Worm (Caenorhabditis elegans) whole organism, mixed stage, embryonic: ENCODE results near the gene T20B3.14.
A peak's percentile ranks its signal among the peaks of the same experiment; 100 is the strongest.

Source experiments
- M03D4.4 ChIP-seq: sonication (generic microtip); optimal IDR thresholded peaks from 2 replicates; lab custom pipeline; 2017; ENCODE audit warnings: mild to moderate bottlenecking, missing genetic modification characterization, missing compliant biosample characterization
- bed-3 ChIP-seq: fragments of 200-800 bp; sonication (Bioruptor generic); optimal IDR thresholded peaks from 3 replicates; lab custom pipeline; 2018; ENCODE audit warnings: mild to moderate bottlenecking, missing genetic modification characterization, moderate library complexity, missing compliant biosample characterization
- blmp-1 ChIP-seq: fragments of 150-350 bp; optimal IDR thresholded peaks from 2 replicates; lab custom pipeline; 2014; ENCODE audit warnings: missing biosample characterization, missing genetic modification characterization
- ceh-39 ChIP-seq: fragments of 150-350 bp; optimal IDR thresholded peaks from 2 replicates; lab custom pipeline; 2014; ENCODE audit warnings: missing biosample characterization, missing genetic modification characterization
- ceh-43 ChIP-seq: fragments of 200-800 bp; sonication (Bioruptor generic); optimal IDR thresholded peaks from 2 replicates; lab custom pipeline; 2018; ENCODE audit warnings: mild to moderate bottlenecking, missing genetic modification characterization, moderate library complexity, missing compliant biosample characterization
- ceh-83 ChIP-seq: fragments of 200-800 bp; sonication (Bioruptor generic); optimal IDR thresholded peaks from 2 replicates; lab custom pipeline; 2018; ENCODE audit warnings: mild to moderate bottlenecking, missing genetic modification characterization, missing compliant biosample characterization
- ces-1 ChIP-seq: fragments of 150-350 bp; optimal IDR thresholded peaks from 2 replicates; lab custom pipeline; 2014; ENCODE audit warnings: missing biosample characterization, missing genetic modification reagents, missing genetic modification characterization
- drap-1 ChIP-seq: fragments of 200-800 bp; sonication (Bioruptor generic); optimal IDR thresholded peaks from 3 replicates; lab custom pipeline; 2018; ENCODE audit warnings: mild to moderate bottlenecking, missing genetic modification characterization, missing compliant biosample characterization
- elt-1 ChIP-seq: sonication (generic microtip); optimal IDR thresholded peaks from 2 replicates; lab custom pipeline; 2017; ENCODE audit warnings: missing genetic modification characterization, mild to moderate bottlenecking, missing compliant biosample characterization, antibody characterized with exemption, moderate library complexity, borderline replicate concordance; ENCODE audit not compliant: insufficient read depth
- elt-3 ChIP-seq: fragments of 150-350 bp; optimal IDR thresholded peaks from 2 replicates; lab custom pipeline; 2014; ENCODE audit warnings: missing biosample characterization, missing genetic modification characterization
- flh-1 ChIP-seq: fragments of 200-800 bp; sonication (Bioruptor generic); optimal IDR thresholded peaks from 2 replicates; lab custom pipeline; 2018; ENCODE audit warnings: mild to moderate bottlenecking, missing genetic modification characterization, moderate library complexity, missing compliant biosample characterization
- ham-2 ChIP-seq: fragments of 200-800 bp; sonication (Bioruptor generic); optimal IDR thresholded peaks from 2 replicates; lab custom pipeline; 2018; ENCODE audit warnings: mild to moderate bottlenecking, missing genetic modification characterization, missing compliant biosample characterization
- hlh-1 ChIP-seq: fragments of 150-350 bp; optimal IDR thresholded peaks from 2 replicates; lab custom pipeline; 2014; ENCODE audit warnings: missing biosample characterization, missing genetic modification reagents, missing genetic modification characterization
- lin-13 ChIP-seq: fragments of 150-350 bp; optimal IDR thresholded peaks from 2 replicates; lab custom pipeline; 2014; ENCODE audit warnings: missing biosample characterization, missing genetic modification characterization
- lin-32 ChIP-seq: fragments of 200-800 bp; sonication (Bioruptor generic); optimal IDR thresholded peaks from 2 replicates; lab custom pipeline; 2018; ENCODE audit warnings: mild to moderate bottlenecking, missing genetic modification characterization, missing compliant biosample characterization
- lsy-2 ChIP-seq: fragments of 150-350 bp; optimal IDR thresholded peaks from 2 replicates; lab custom pipeline; 2014; ENCODE audit warnings: missing biosample characterization, missing genetic modification characterization
- mab-5 ChIP-seq: fragments of 150-350 bp; optimal IDR thresholded peaks from 2 replicates; lab custom pipeline; 2014; ENCODE audit warnings: missing biosample characterization, missing genetic modification characterization
- mep-1 ChIP-seq: fragments of 150-350 bp; optimal IDR thresholded peaks from 2 replicates; lab custom pipeline; 2017; ENCODE audit warnings: missing biosample characterization, missing genetic modification reagents, missing genetic modification characterization, inconsistent platforms
- mls-2 ChIP-seq: sonication (generic microtip); optimal IDR thresholded peaks from 2 replicates; lab custom pipeline; 2016; ENCODE audit warnings: mild to moderate bottlenecking, missing genetic modification characterization, moderate library complexity, missing compliant biosample characterization
- nhr-12 ChIP-seq: fragments of 150-350 bp; optimal IDR thresholded peaks from 2 replicates; lab custom pipeline; 2014; ENCODE audit warnings: missing biosample characterization, missing genetic modification characterization
- nhr-2 ChIP-seq: fragments of 150-350 bp; optimal IDR thresholded peaks from 2 replicates; lab custom pipeline; 2014; ENCODE audit warnings: missing biosample characterization, missing genetic modification characterization
- nhr-28 ChIP-seq: fragments of 150-350 bp; optimal IDR thresholded peaks from 2 replicates; lab custom pipeline; 2014; ENCODE audit warnings: missing biosample characterization, missing genetic modification characterization
- nhr-76 ChIP-seq: sonication (generic microtip); optimal IDR thresholded peaks from 2 replicates; lab custom pipeline; 2017; ENCODE audit warnings: missing biosample characterization, missing genetic modification characterization
- pha-4 ChIP-seq: fragments of 150-350 bp; optimal IDR thresholded peaks from 2 replicates; lab custom pipeline; 2018; ENCODE audit warnings: missing biosample characterization, missing genetic modification reagents, missing genetic modification characterization
- snpc-4 ChIP-seq: fragments of 150-350 bp; optimal IDR thresholded peaks from 2 replicates; lab custom pipeline; 2014; ENCODE audit warnings: missing biosample characterization, missing genetic modification characterization
- tbx-8 ChIP-seq: fragments of 200-800 bp; sonication (Bioruptor generic); optimal IDR thresholded peaks from 2 replicates; lab custom pipeline; 2018; ENCODE audit warnings: mild to moderate bottlenecking, missing genetic modification characterization, moderate library complexity, missing compliant biosample characterization
- unc-120 ChIP-seq: sonication (generic microtip); optimal IDR thresholded peaks from 2 replicates; lab custom pipeline; 2017; ENCODE audit warnings: missing genetic modification characterization, missing compliant biosample characterization; ENCODE audit not compliant: poor library complexity, severe bottlenecking
- unc-39 ChIP-seq: fragments of 150-350 bp; optimal IDR thresholded peaks from 2 replicates; lab custom pipeline; 2014; ENCODE audit warnings: missing biosample characterization, missing genetic modification characterization
- unc-62 ChIP-seq: fragments of 150-350 bp; optimal IDR thresholded peaks from 2 replicates; lab custom pipeline; 2014; ENCODE audit warnings: missing biosample characterization, missing genetic modification reagents, missing genetic modification characterization
- zip-8 ChIP-seq: fragments of 150-350 bp; optimal IDR thresholded peaks from 2 replicates; lab custom pipeline; 2014; ENCODE audit warnings: missing biosample characterization, missing genetic modification characterization
- ztf-11 ChIP-seq: fragments of 150-350 bp; optimal IDR thresholded peaks from 2 replicates; lab custom pipeline; 2014; ENCODE audit warnings: missing biosample characterization, missing genetic modification characterization

Gene T20B3.14

ce11 chrV:16812371-16812770 is 8.7 kb downstream of the T20B3.14 start:
- TF ChIP-seq ceh-83 (GFP tag; lab: Kevin White, UChicago) (no peak), unc-120 (no peak), lin-32 (GFP tag; lab: Kevin White, UChicago) (no peak), ceh-43 (GFP tag; lab: Kevin White, UChicago) (no peak), ztf-11 (tag; lab: Kevin White, UChicago) (no peak), nhr-2 (tag; lab: Kevin White, UChicago) (no peak), elt-3 (tag; lab: Kevin White, UChicago) (no peak), mab-5 (tag; lab: Kevin White, UChicago) (no peak), M03D4.4 (no peak), hlh-1 (tag; lab: Kevin White, UChicago) (no peak), zip-8 (tag; lab: Kevin White, UChicago) (no peak), snpc-4 (no peak), ham-2 (GFP tag; lab: Kevin White, UChicago) (no peak), nhr-12 (no peak), bed-3 (no peak), tbx-8 (GFP tag; lab: Kevin White, UChicago) (no peak), mls-2 (tag; lab: Kevin White, UChicago) (no peak), unc-39 (tag; lab: Kevin White, UChicago) (no peak), blmp-1 (no peak)
- TF ChIP-seq, all 35 proteins: peak for 0

- no peak for TF ChIP-seq ceh-83 (GFP tag; lab: Kevin White, UChicago)
- no peak for TF ChIP-seq M03D4.4
- TF ChIP-seq, all 35 proteins: peak for 0
Measured at ce11 chrV:16811841-16812240, 9.3 kb downstream of the T20B3.14 start.

ce11 chrV:16808168-16808567 is 13.0 kb downstream of the T20B3.14 start:
- TF ChIP-seq ces-1 (GFP tag; lab: Kevin White, UChicago) (no peak), M03D4.4 (no peak), unc-120 (no peak), elt-3 (tag; lab: Kevin White, UChicago) (no peak), nhr-2 (tag; lab: Kevin White, UChicago) (no peak), nhr-28 (tag; lab: Kevin White, UChicago) (no peak), nhr-76 (no peak), mls-2 (tag; lab: Kevin White, UChicago) (no peak)

ce11 chrV:16804795-16805194 is 16.3 kb downstream of the T20B3.14 start:
- TF ChIP-seq mls-2 (tag; lab: Kevin White, UChicago) (no peak), ceh-43 (GFP tag; lab: Kevin White, UChicago) (no peak), lsy-2 (tag; lab: Kevin White, UChicago) (no peak), bed-3 (no peak)

ce11 chrV:16802572-16802971 is 18.5 kb downstream of the T20B3.14 start, which contains the start of gene cand-1:
TSS of gene cand-1 (plus strand) at chrV:16802872.
- TF ChIP-seq nhr-2 (tag; lab: Kevin White, UChicago) (no peak), bed-3 (no peak), unc-62 (GFP tag; lab: Kevin White, UChicago) (no peak), lsy-2 (tag; lab: Kevin White, UChicago) (no peak), M03D4.4 (no peak), ceh-83 (GFP tag; lab: Kevin White, UChicago) (no peak), nhr-28 (tag; lab: Kevin White, UChicago) (no peak), nhr-12 (no peak), lin-32 (GFP tag; lab: Kevin White, UChicago) (no peak)
- TF ChIP-seq, all 35 proteins: peak for 0

ce11 chrV:16800484-16800883 is 20.6 kb downstream of the T20B3.14 start:
- TF ChIP-seq ceh-39 = peak; percentile 62
- peak; percentile 10 for TF ChIP-seq zip-8 (tag; lab: Kevin White, UChicago)
- TF ChIP-seq blmp-1 = no peak

- TF ChIP-seq nhr-2 (tag; lab: Kevin White, UChicago) = no peak
- no peak for TF ChIP-seq nhr-28 (tag; lab: Kevin White, UChicago)
- peak; percentile 30 for TF ChIP-seq drap-1 (GFP tag; lab: Kevin White, UChicago)
- TF ChIP-seq nhr-12 = no peak
- TF ChIP-seq ces-1 (GFP tag; lab: Kevin White, UChicago) = peak; percentile 23
- no peak for TF ChIP-seq mls-2 (tag; lab: Kevin White, UChicago)
- TF ChIP-seq unc-39 (tag; lab: Kevin White, UChicago) = no peak
- peak; percentile 15 for TF ChIP-seq mep-1 (tag; lab: Kevin White, UChicago)
- TF ChIP-seq elt-1 (tag; lab: Kevin White, UChicago) = no peak
- TF ChIP-seq tbx-8 (GFP tag; lab: Kevin White, UChicago) = no peak
- no peak for TF ChIP-seq ham-2 (GFP tag; lab: Kevin White, UChicago)
- no peak for TF ChIP-seq nhr-76
- TF ChIP-seq flh-1 (GFP tag; lab: Kevin White, UChicago) = no peak
- peak; percentile 52 for TF ChIP-seq lsy-2 (tag; lab: Kevin White, UChicago)
- TF ChIP-seq unc-120 = no peak
- peak; percentile 47 for TF ChIP-seq pha-4 (tag; lab: Kevin White, UChicago)
- no peak for TF ChIP-seq bed-3
- peak; percentile 65 for TF ChIP-seq lin-13 (tag; lab: Kevin White, UChicago)
- TF ChIP-seq hlh-1 (tag; lab: Kevin White, UChicago) = no peak
- TF ChIP-seq zip-8 (tag; lab: Kevin White, UChicago) = no peak
- TF ChIP-seq lin-32 (GFP tag; lab: Kevin White, UChicago) = no peak
Measured at ce11 chrV:16794828-16795354, 26.2 kb downstream of the T20B3.14 start, which contains the start of the genes ctps-1 and pus-1. TSS of gene ctps-1 (plus strand) at chrV:16794878. TSS of gene pus-1 (minus strand) at chrV:16794952.
